Fruit fly (Drosophila melanogaster): ENCODE data around the gene CG43861.

CG43861 gene

dm6 chr2L:19937804-19938461 is 79.1 kb downstream of the CG43861 start:
- no peak for TF ChIP-seq CG11398 (GFP tag; optimal IDR thresholded peaks at IDR 0.05)
- no peak for TF ChIP-seq lov (optimal IDR thresholded peaks at IDR 0.05)
- TF ChIP-seq lov (GFP tag; IDR thresholded peaks at IDR 0.05): 0 out of 3 replicates have a peak, but pooled peaks have one; percentile 23
- TF ChIP-seq onecut (GFP tag; IDR thresholded peaks at IDR 0.05): peak; percentile 37
- TF ChIP-seq CG14441 (GFP tag; IDR thresholded peaks at IDR 0.05): no peak
- TF ChIP-seq HLH3B (GFP tag; IDR thresholded peaks at IDR 0.05): 0 out of 2 replicates have a peak, but pooled peaks have one; percentile 9
- no peak for TF ChIP-seq ro (GFP tag; IDR thresholded peaks at IDR 0.05)
- no peak for TF ChIP-seq CG4424 (GFP tag; optimal IDR thresholded peaks at IDR 0.05)
- TF ChIP-seq GATAe (GFP tag; conservative IDR thresholded peaks at IDR 0.05): no peak
- no peak for TF ChIP-seq jigr1 (GFP tag; IDR thresholded peaks at IDR 0.05)
- no peak for TF ChIP-seq CG3995 (GFP tag; optimal IDR thresholded peaks at IDR 0.05)
- TF ChIP-seq gcm (GFP tag; optimal IDR thresholded peaks at IDR 0.05): peak; percentile 32
- peak; percentile 11 for TF ChIP-seq twi (tag; optimal IDR thresholded peaks at IDR 0.05)
- TF ChIP-seq vvl (GFP tag; IDR thresholded peaks at IDR 0.05): peak; percentile 70; the same call in 1 of the 2 replicates
- TF ChIP-seq tx (GFP tag; optimal IDR thresholded peaks at IDR 0.05): no peak
- TF ChIP-seq NFAT (GFP tag; IDR thresholded peaks at IDR 0.05): no peak
- TF ChIP-seq zen (tag; optimal IDR thresholded peaks at IDR 0.05): peak; percentile 79
- TF ChIP-seq lmd (GFP tag; IDR thresholded peaks at IDR 0.05): no peak
- no peak for TF ChIP-seq Jarid2 (GFP tag; optimal IDR thresholded peaks at IDR 0.05)
- peak; percentile 10 for TF ChIP-seq CG14710 (tag; optimal IDR thresholded peaks at IDR 0.05)
- TF ChIP-seq so (GFP tag; IDR thresholded peaks at IDR 0.05): no peak
- peak in 1 of 2 experiments; percentile 72 for TF ChIP-seq tll (GFP tag; optimal IDR thresholded peaks at IDR 0.05)
- no peak for TF ChIP-seq lola (GFP tag; optimal IDR thresholded peaks at IDR 0.05)
- peak; percentile 24 for TF ChIP-seq CG12071 (GFP tag; optimal IDR thresholded peaks at IDR 0.05)
- no peak for TF ChIP-seq row (GFP tag; IDR thresholded peaks at IDR 0.05)
- peak; percentile 43 for TF ChIP-seq CG6813 (GFP tag; optimal IDR thresholded peaks at IDR 0.05)
- peak; percentile 2 for TF ChIP-seq Med (GFP tag)
- peak; percentile 65 for TF ChIP-seq Kr (GFP tag; optimal IDR thresholded peaks at IDR 0.05)
- TF ChIP-seq CG18599 (GFP tag; optimal IDR thresholded peaks at IDR 0.05): no peak
- TF ChIP-seq Xrp1 (GFP tag; IDR thresholded peaks at IDR 0.05): 0 out of 2 replicates have a peak, but pooled peaks have one; percentile 40
- TF ChIP-seq kni (GFP tag; optimal IDR thresholded peaks at IDR 0.05): peak; percentile 82
- TF ChIP-seq CG6683 (GFP tag; optimal IDR thresholded peaks at IDR 0.05): no peak
- TF ChIP-seq ara (GFP tag; IDR thresholded peaks at IDR 0.05): peak; percentile 26; the same call in 1 of the 2 replicates
- TF ChIP-seq CG1233 (GFP tag; optimal IDR thresholded peaks at IDR 0.05): peak; percentile 2
- TF ChIP-seq fd64A (GFP tag; optimal IDR thresholded peaks at IDR 0.05): peak; percentile 31
- peak; percentile 25; the same call in 1 of the 3 replicates for TF ChIP-seq CG3726 (GFP tag; IDR thresholded peaks at IDR 0.05)
- TF ChIP-seq HLHmδ (GFP tag; optimal IDR thresholded peaks at IDR 0.05): peak; percentile 88
- TF ChIP-seq CG8924 (tag; optimal IDR thresholded peaks at IDR 0.05): no peak
- TF ChIP-seq CG15696 (tag; optimal IDR thresholded peaks at IDR 0.05): peak; percentile 35
- peak; percentile 80 for TF ChIP-seq Awh (GFP tag; IDR thresholded peaks at IDR 0.05)

- peak; percentile 15 for TF ChIP-seq CG2712 (tag; optimal IDR thresholded peaks at IDR 0.05)
- peak; percentile 74 for TF ChIP-seq Drgx (GFP tag; IDR thresholded peaks at IDR 0.05)
These were observed 81.0 kb downstream of the CG43861 start for dm6 chr2L:19936131-19936530.

Measured in whole organism, embryonic.